Worm (Caenorhabditis elegans) whole organism, late embryonic: ENCODE results near the gene dot-1.4.

Experiments
- C08G9.2 ChIP-seq: sonication (generic microtip); optimal IDR thresholded peaks from 2 replicates; lab custom pipeline; 2016; ENCODE audit warnings: mild to moderate bottlenecking, missing genetic modification characterization, moderate library complexity, missing compliant biosample characterization
- C38D4.7 ChIP-seq: fragments of 200-800 bp; sonication (Bioruptor generic); optimal IDR thresholded peaks from 2 replicates; lab custom pipeline; 2018; ENCODE audit warnings: mild to moderate bottlenecking, missing genetic modification characterization, moderate library complexity, missing compliant biosample characterization
- K02D7.2 ChIP-seq: sonication (generic microtip); optimal IDR thresholded peaks from 2 replicates; lab custom pipeline; 2017; ENCODE audit warnings: mild to moderate bottlenecking, missing genetic modification characterization, missing compliant biosample characterization
- Y22D7AL.16 ChIP-seq: sonication (generic microtip); optimal IDR thresholded peaks from 2 replicates; lab custom pipeline; 2016; ENCODE audit warnings: missing genetic modification characterization, missing compliant biosample characterization
- ahr-1 ChIP-seq: sonication (generic microtip); optimal IDR thresholded peaks from 2 replicates; lab custom pipeline; 2016; ENCODE audit warnings: missing genetic modification characterization, missing compliant biosample characterization
- ceh-19 ChIP-seq: fragments of 200-800 bp; sonication (Bioruptor generic); optimal IDR thresholded peaks from 2 replicates; lab custom pipeline; 2018; ENCODE audit warnings: mild to moderate bottlenecking, missing genetic modification characterization, missing compliant biosample characterization
- ceh-2 ChIP-seq: sonication (generic microtip); optimal IDR thresholded peaks from 2 replicates; lab custom pipeline; 2016; ENCODE audit warnings: missing genotype, missing genetic modification characterization, missing compliant biosample characterization
- ceh-24 ChIP-seq: sonication (generic microtip); optimal IDR thresholded peaks from 2 replicates; lab custom pipeline; 2016; ENCODE audit warnings: mild to moderate bottlenecking, missing genetic modification characterization, missing compliant biosample characterization
- ceh-31 ChIP-seq: sonication (generic microtip); optimal IDR thresholded peaks from 2 replicates; lab custom pipeline; 2016; ENCODE audit warnings: missing genetic modification characterization, missing compliant biosample characterization
- ceh-34 ChIP-seq: sonication (generic microtip); optimal IDR thresholded peaks from 2 replicates; lab custom pipeline; 2016; ENCODE audit warnings: mild to moderate bottlenecking, missing genetic modification characterization, missing compliant biosample characterization
- ceh-48 ChIP-seq: sonication (generic microtip); optimal IDR thresholded peaks from 2 replicates; lab custom pipeline; 2016; ENCODE audit warnings: missing genetic modification characterization, inconsistent platforms, missing compliant biosample characterization
- che-1 ChIP-seq: sonication (generic microtip); optimal IDR thresholded peaks from 2 replicates; lab custom pipeline; 2016; ENCODE audit warnings: mild to moderate bottlenecking, missing genetic modification characterization, missing compliant biosample characterization
- elt-2 ChIP-seq: sonication (generic microtip); optimal IDR thresholded peaks from 2 replicates; lab custom pipeline; 2016; ENCODE audit warnings: missing genetic modification reagents, missing genetic modification characterization, missing compliant biosample characterization
- elt-4 ChIP-seq: sonication (generic microtip); optimal IDR thresholded peaks from 2 replicates; lab custom pipeline; 2016; ENCODE audit warnings: missing genetic modification characterization, missing compliant biosample characterization
- fax-1 ChIP-seq: sonication (generic microtip); optimal IDR thresholded peaks from 2 replicates; lab custom pipeline; 2016; ENCODE audit warnings: missing genotype, missing genetic modification characterization, missing compliant biosample characterization
- fkh-10 ChIP-seq: fragments of 150-350 bp; optimal IDR thresholded peaks from 2 replicates; lab custom pipeline; 2014; ENCODE audit warnings: missing biosample characterization, missing genetic modification reagents, missing genetic modification characterization
- hlh-13 ChIP-seq: fragments of 200-800 bp; sonication (Bioruptor generic); optimal IDR thresholded peaks from 2 replicates; lab custom pipeline; 2018; ENCODE audit warnings: mild to moderate bottlenecking, missing genetic modification characterization, missing compliant biosample characterization
- hlh-30 ChIP-seq: sonication (generic microtip); optimal IDR thresholded peaks from 2 replicates; lab custom pipeline; 2017; ENCODE audit warnings: antibody characterized with exemption, missing genetic modification characterization, missing compliant biosample characterization; ENCODE audit not compliant: insufficient read depth
- hlh-6 ChIP-seq: sonication (generic microtip); optimal IDR thresholded peaks from 2 replicates; lab custom pipeline; 2016; ENCODE audit warnings: missing genotype, missing genetic modification characterization, missing compliant biosample characterization
- lim-6 ChIP-seq: sonication (generic microtip); optimal IDR thresholded peaks from 2 replicates; lab custom pipeline; 2016; ENCODE audit warnings: missing genetic modification characterization, missing compliant biosample characterization
- mec-3 ChIP-seq: sonication (generic microtip); optimal IDR thresholded peaks from 2 replicates; lab custom pipeline; 2016; ENCODE audit warnings: borderline replicate concordance, missing genetic modification characterization, missing compliant biosample characterization
- nfya-1 ChIP-seq: sonication (generic microtip); optimal IDR thresholded peaks from 2 replicates; lab custom pipeline; 2017; ENCODE audit warnings: missing genetic modification characterization, mild to moderate bottlenecking, missing compliant biosample characterization, antibody characterized with exemption, moderate library complexity
- nhr-11 ChIP-seq: fragments of 150-350 bp; optimal IDR thresholded peaks from 2 replicates; lab custom pipeline; 2014; ENCODE audit warnings: missing biosample characterization, missing genetic modification characterization
- nhr-232 ChIP-seq: sonication (generic microtip); optimal IDR thresholded peaks from 2 replicates; lab custom pipeline; 2016; ENCODE audit warnings: missing genetic modification characterization, missing compliant biosample characterization
- npax-4 ChIP-seq: sonication (generic microtip); optimal IDR thresholded peaks from 2 replicates; lab custom pipeline; 2016; ENCODE audit warnings: missing genetic modification characterization, missing compliant biosample characterization
- pag-3 ChIP-seq: sonication (generic microtip); optimal IDR thresholded peaks from 2 replicates; lab custom pipeline; 2016; ENCODE audit warnings: missing compliant biosample characterization, missing genetic modification characterization, borderline replicate concordance
- pat-9 ChIP-seq: fragments of 200-800 bp; sonication (Bioruptor generic); optimal IDR thresholded peaks from 2 replicates; lab custom pipeline; 2018; ENCODE audit warnings: mild to moderate bottlenecking, missing genetic modification characterization, moderate library complexity, missing compliant biosample characterization
- pax-1 ChIP-seq: fragments of 150-350 bp; optimal IDR thresholded peaks from 2 replicates; lab custom pipeline; 2014; ENCODE audit warnings: missing biosample characterization, missing genetic modification characterization
- pha-4 ChIP-seq: fragments of 150-350 bp; optimal IDR thresholded peaks from 2 replicates; lab custom pipeline; 2018; ENCODE audit warnings: missing biosample characterization, missing genetic modification reagents, missing genetic modification characterization
- pros-1 ChIP-seq: fragments of 150-350 bp; optimal IDR thresholded peaks from 2 replicates; lab custom pipeline; 2014; ENCODE audit warnings: missing biosample characterization, missing genetic modification reagents, missing genetic modification characterization
- ref-2 ChIP-seq: sonication (generic microtip); optimal IDR thresholded peaks from 2 replicates; lab custom pipeline; 2016; ENCODE audit warnings: missing genetic modification characterization, missing compliant biosample characterization
- rnt-1 ChIP-seq: sonication (generic microtip); optimal IDR thresholded peaks from 2 replicates; lab custom pipeline; 2016; ENCODE audit warnings: missing genetic modification characterization, missing compliant biosample characterization
- syd-9 ChIP-seq: sonication (generic microtip); optimal IDR thresholded peaks from 2 replicates; lab custom pipeline; 2016; ENCODE audit warnings: mild to moderate bottlenecking, missing genetic modification characterization, moderate library complexity, missing compliant biosample characterization
- tbx-2 ChIP-seq: sonication (generic microtip); optimal IDR thresholded peaks from 2 replicates; lab custom pipeline; 2016; ENCODE audit warnings: missing genetic modification characterization, missing compliant biosample characterization
- tbx-7 ChIP-seq: sonication (generic microtip); optimal IDR thresholded peaks from 2 replicates; lab custom pipeline; 2016; ENCODE audit warnings: missing genotype, missing genetic modification characterization, missing compliant biosample characterization
- unc-86 ChIP-seq: sonication (generic microtip); optimal IDR thresholded peaks from 2 replicates; lab custom pipeline; 2016; ENCODE audit warnings: missing genetic modification characterization, missing compliant biosample characterization

The dot-1.4 gene

ce11 chrX:11931559-11931958 is at the start of gene dot-1.4:
dot-1.4 (minus strand) TSS chrX:11931659.
- TF ChIP-seq pat-9, result no peak
- TF ChIP-seq pros-1 (tag; lab: Kevin White, UChicago), result no peak
- no peak for TF ChIP-seq tbx-7 (tag; lab: Kevin White, UChicago)
- no peak for TF ChIP-seq hlh-6 (tag; lab: Kevin White, UChicago)
- no peak for TF ChIP-seq C08G9.2
- no peak for TF ChIP-seq nfya-1
- no peak for TF ChIP-seq syd-9 (tag; lab: Kevin White, UChicago)

- TF ChIP-seq hlh-30 (tag; lab: Kevin White, UChicago), result no peak
- TF ChIP-seq rnt-1 (tag; lab: Kevin White, UChicago), result no peak
- no peak for TF ChIP-seq ceh-31
- no peak for TF ChIP-seq ceh-19 (GFP tag; lab: Kevin White, UChicago)
- no peak for TF ChIP-seq C38D4.7 (GFP tag; lab: Kevin White, UChicago)
- peak; percentile 8 for TF ChIP-seq nfya-1
- peak; percentile 84 for TF ChIP-seq ceh-48 (tag; lab: Kevin White, UChicago)
- TF ChIP-seq ceh-34 (tag; lab: Kevin White, UChicago), result no peak
- TF ChIP-seq K02D7.2 (tag; lab: Kevin White, UChicago), result no peak
- no peak for TF ChIP-seq ahr-1
- TF ChIP-seq, all 69 proteins: peak for 2
These were observed 43.2 kb upstream of the dot-1.4 start, which contains the start of gene set-6 for ce11 chrX:11974629-11975085. set-6 (minus strand) TSS chrX:11974679.

ce11 chrX:11971323-11971722 is 39.9 kb upstream of the dot-1.4 start:
- no peak for TF ChIP-seq hlh-30 (tag; lab: Kevin White, UChicago)
- no peak for TF ChIP-seq mec-3
- TF ChIP-seq hlh-13 (GFP tag; lab: Kevin White, UChicago), result no peak
- no peak for TF ChIP-seq fax-1 (tag; lab: Kevin White, UChicago)
- no peak for TF ChIP-seq pag-3 (tag; lab: Kevin White, UChicago)
- TF ChIP-seq pax-1, result no peak
- TF ChIP-seq tbx-2 (tag; lab: Kevin White, UChicago), result no peak
- no peak for TF ChIP-seq Y22D7AL.16 (tag; lab: Kevin White, UChicago)
- no peak for TF ChIP-seq elt-2 (tag; lab: Kevin White, UChicago)
- no peak for TF ChIP-seq unc-86 (tag; lab: Kevin White, UChicago)
- no peak for TF ChIP-seq ref-2
- TF ChIP-seq npax-4 (tag; lab: Kevin White, UChicago), result no peak
- no peak for TF ChIP-seq nhr-11 (tag; lab: Kevin White, UChicago)
- TF ChIP-seq nhr-232 (tag; lab: Kevin White, UChicago), result no peak
- TF ChIP-seq ceh-48 (tag; lab: Kevin White, UChicago), result no peak
- TF ChIP-seq lim-6 (tag; lab: Kevin White, UChicago), result no peak

ce11 chrX:11969554-11969953 is 38.1 kb upstream of the dot-1.4 start:
- no peak for TF ChIP-seq pha-4 (tag; lab: Kevin White, UChicago)
- no peak for TF ChIP-seq che-1 (tag; lab: Kevin White, UChicago)
- no peak for TF ChIP-seq pax-1
- TF ChIP-seq syd-9 (tag; lab: Kevin White, UChicago), result no peak
- TF ChIP-seq ceh-24 (tag; lab: Kevin White, UChicago), result no peak
- no peak for TF ChIP-seq hlh-30 (tag; lab: Kevin White, UChicago)
- TF ChIP-seq fkh-10 (GFP tag; lab: Kevin White, UChicago), result no peak
- TF ChIP-seq elt-4 (tag; lab: Kevin White, UChicago), result no peak
- TF ChIP-seq Y22D7AL.16 (tag; lab: Kevin White, UChicago), result no peak
- TF ChIP-seq ceh-2 (tag; lab: Kevin White, UChicago), result no peak
- TF ChIP-seq nhr-11 (tag; lab: Kevin White, UChicago), result no peak
